Worm (Caenorhabditis elegans) whole organism, L4 larva: ENCODE measurements around the gene lgg-3.

Experiments
- ZK546.5 ChIP-seq, 2 experiments: sonication (generic microtip); optimal IDR thresholded peaks; 2 replicates each; lab custom pipeline; 2017; ENCODE audit warnings: missing biosample characterization in 2 of 2, missing genetic modification characterization in 2 of 2
- hmg-1.1 ChIP-seq: fragments of 200-800 bp; sonication (Bioruptor generic); IDR thresholded peaks from 2 replicates; pipeline ENCODE4 v1.3.6; 2022; ENCODE audit warnings: missing genetic modification reagents, missing genetic modification characterization, missing compliant biosample characterization
- ztf-11 ChIP-seq: fragments of 150-350 bp; optimal IDR thresholded peaks from 2 replicates; lab custom pipeline; 2014; ENCODE audit warnings: missing biosample characterization, missing genetic modification characterization

DNA sequence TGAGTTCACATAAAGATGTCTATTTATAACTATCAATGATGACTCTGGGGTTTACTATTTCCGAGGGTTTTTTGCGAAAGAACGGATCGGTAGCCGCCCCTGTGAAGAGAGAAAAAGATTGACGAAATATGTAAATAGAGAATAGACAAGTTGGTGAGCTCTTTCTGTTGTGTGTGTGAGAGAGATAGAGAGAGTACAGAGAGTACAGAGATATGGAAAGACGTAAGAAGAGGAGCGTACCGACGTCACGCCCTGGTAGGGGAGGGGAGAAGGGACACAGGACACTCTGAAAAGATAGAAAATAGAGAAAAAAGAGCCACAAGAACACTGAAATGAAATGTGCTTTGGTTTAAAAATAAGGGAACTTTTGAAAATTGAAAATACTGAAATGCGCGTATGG, 9.6 kb downstream of the lgg-3 start:
- TF ChIP-seq ztf-11 (tag; lab: Kevin White, UChicago) (no peak), hmg-1.1 (GFP tag; lab: Robert Waterston, UW) (peak; percentile 60; the same call in 1 of the 2 replicates), ZK546.5 (tag; optimal IDR thresholded peaks at IDR 0.05; lab: Kevin White, UChicago) (no peak)
